Fruit fly (Drosophila melanogaster) whole organism, embryonic: ENCODE data around the gene CG14452.

Source experiments
- Abd-B ChIP-seq: fragments of 200-800 bp; sonication (Bioruptor generic); optimal IDR thresholded peaks from 2 replicates; lab custom pipeline; 2018; ENCODE audit warnings: missing biosample characterization, mild to moderate bottlenecking, missing genetic modification characterization, moderate library complexity
- Aef1 ChIP-seq: fragments of 200-800 bp; sonication (Bioruptor generic); IDR thresholded peaks from 3 replicates; pipeline ENCODE4 v1.3.6; 2022; ENCODE audit warnings: missing biosample characterization, missing genetic modification characterization
- Atf6 ChIP-seq: fragments of 200-800 bp; sonication (Bioruptor generic); IDR thresholded peaks from 2 replicates; pipeline ENCODE4 v1.3.6; 2022; ENCODE audit warnings: missing biosample characterization, missing genetic modification characterization
- C15 ChIP-seq: fragments of 200-800 bp; sonication (Bioruptor generic); IDR thresholded peaks from 3 replicates; pipeline ENCODE4 v1.3.6; 2022; ENCODE audit warnings: missing biosample characterization, missing genetic modification characterization
- CG10274 ChIP-seq: fragments of 200-800 bp; sonication (Bioruptor generic); optimal IDR thresholded peaks from 3 replicates; lab custom pipeline; 2017; ENCODE audit warnings: missing biosample characterization, mild to moderate bottlenecking, missing genetic modification characterization
- CG10654 ChIP-seq: fragments of 200-800 bp; sonication (Bioruptor generic); optimal IDR thresholded peaks from 2 replicates; lab custom pipeline; 2016; ENCODE audit warnings: missing biosample characterization, missing genetic modification characterization
- CG15514 ChIP-seq: fragments of 200-800 bp; sonication (Bioruptor generic); optimal IDR thresholded peaks from 3 replicates; lab custom pipeline; 2017; ENCODE audit warnings: missing biosample characterization, missing genetic modification characterization, mild to moderate bottlenecking, moderate library complexity, missing genetic modification reagents
- CG16813 ChIP-seq: fragments of 200-800 bp; sonication (Bioruptor generic); IDR thresholded peaks from 3 replicates; pipeline ENCODE4 v1.3.6; 2022; ENCODE audit warnings: missing biosample characterization, missing genetic modification characterization; ENCODE audit not compliant: partially characterized antibody
- CG2120 ChIP-seq: fragments of 200-800 bp; sonication (Bioruptor generic); optimal IDR thresholded peaks from 3 replicates; lab custom pipeline; 2016; ENCODE audit warnings: missing biosample characterization, missing genetic modification characterization
- CG3065 ChIP-seq: fragments of 200-800 bp; sonication (Bioruptor generic); optimal IDR thresholded peaks from 2 replicates; lab custom pipeline; 2016; ENCODE audit warnings: missing biosample characterization, missing genetic modification characterization
- CG4404 ChIP-seq: fragments of 200-800 bp; sonication (Bioruptor generic); IDR thresholded peaks from 2 replicates; pipeline ENCODE4 v1.3.6; 2022; ENCODE audit warnings: missing biosample characterization, missing genetic modification characterization
- CG8089 ChIP-seq: fragments of 200-800 bp; sonication (Bioruptor generic); optimal IDR thresholded peaks from 3 replicates; lab custom pipeline; 2016; ENCODE audit warnings: missing biosample characterization, missing genetic modification characterization
- CG9437 ChIP-seq: fragments of 200-800 bp; sonication (Bioruptor generic); optimal IDR thresholded peaks from 2 replicates; lab custom pipeline; 2018; ENCODE audit warnings: missing biosample characterization, mild to moderate bottlenecking, missing genetic modification characterization
- CG9932 ChIP-seq: fragments of 200-800 bp; sonication (Bioruptor generic); IDR thresholded peaks from 2 replicates; pipeline ENCODE4 v1.3.6; 2022; ENCODE audit warnings: missing biosample characterization, missing genetic modification characterization
- CkIIα-i1 ChIP-seq: fragments of 200-800 bp; sonication (Bioruptor generic); IDR thresholded peaks from 2 replicates; pipeline ENCODE4 v1.3.6; 2022; ENCODE audit warnings: missing biosample characterization, missing genetic modification characterization
- CoRest ChIP-seq: fragments of 200-800 bp; sonication (Bioruptor generic); optimal IDR thresholded peaks from 3 replicates; lab custom pipeline; 2018; ENCODE audit warnings: missing biosample characterization, mild to moderate bottlenecking, missing genetic modification characterization, moderate library complexity
- E2f2 ChIP-seq: fragments of 200-800 bp; sonication (Bioruptor generic); IDR thresholded peaks from 2 replicates; pipeline ENCODE4 v1.3.6; 2022; ENCODE audit warnings: missing biosample characterization, missing genetic modification characterization
- Eip74EF ChIP-seq, 2 experiments: fragments of 200-800 bp in 1 of 2; fragments of >200 bp in 1 of 2; sonication (Bioruptor generic) in 1 of 2; optimal IDR thresholded peaks; 2 replicates each; lab custom pipeline; 2017 to 2019; ENCODE audit warnings: missing biosample characterization in 2 of 2, missing genetic modification characterization in 2 of 2, mild to moderate bottlenecking in 1 of 2, moderate library complexity in 1 of 2
- Fer3 ChIP-seq: fragments of 200-800 bp; sonication (Bioruptor generic); optimal IDR thresholded peaks from 2 replicates; lab custom pipeline; 2018; ENCODE audit warnings: missing biosample characterization, mild to moderate bottlenecking, missing genetic modification characterization, moderate library complexity
- Gug ChIP-seq: fragments of 200-800 bp; sonication (Bioruptor generic); IDR thresholded peaks from 4 replicates; pipeline ENCODE4 v1.3.6; 2022; ENCODE audit warnings: missing biosample characterization, missing genetic modification characterization
- HLH54F ChIP-seq: fragments of 200-800 bp; sonication (Bioruptor generic); optimal IDR thresholded peaks from 3 replicates; lab custom pipeline; 2016; ENCODE audit warnings: missing biosample characterization, missing genetic modification characterization
- Hmx ChIP-seq: fragments of 200-800 bp; sonication (Bioruptor generic); optimal IDR thresholded peaks from 2 replicates; lab custom pipeline; 2016; ENCODE audit warnings: missing biosample characterization, missing genetic modification characterization
- MBD-R2 ChIP-seq: fragments of 200-800 bp; sonication (Bioruptor generic); IDR thresholded peaks from 2 replicates; pipeline ENCODE4 v1.3.6; 2022; ENCODE audit warnings: missing biosample characterization, missing genetic modification characterization
- MTF-1 ChIP-seq: fragments of 200-800 bp; sonication (Bioruptor generic); optimal IDR thresholded peaks from 2 replicates; lab custom pipeline; 2018; ENCODE audit warnings: missing biosample characterization, mild to moderate bottlenecking, missing genetic modification characterization, borderline replicate concordance
- Side ChIP-seq: fragments of 200-800 bp; sonication (Bioruptor generic); optimal IDR thresholded peaks from 2 replicates; lab custom pipeline; 2016; ENCODE audit warnings: missing biosample characterization, missing genetic modification characterization
- Spps ChIP-seq: fragments of 200-800 bp; sonication (Bioruptor generic); optimal IDR thresholded peaks from 2 replicates; lab custom pipeline; 2018; ENCODE audit warnings: missing biosample characterization, mild to moderate bottlenecking, missing genetic modification characterization
- TFAM ChIP-seq: fragments of 200-800 bp; sonication (Bioruptor generic); optimal IDR thresholded peaks from 2 replicates; lab custom pipeline; 2017; ENCODE audit warnings: missing biosample characterization, missing genetic modification characterization, inconsistent platforms
- caup ChIP-seq: fragments of 200-800 bp; sonication (Bioruptor generic); optimal IDR thresholded peaks from 3 replicates; lab custom pipeline; 2017; ENCODE audit warnings: missing biosample characterization, mild to moderate bottlenecking, missing genetic modification characterization, moderate library complexity; ENCODE audit not compliant: severe bottlenecking
- cg ChIP-seq: fragments of 200-800 bp; sonication (Bioruptor generic); optimal IDR thresholded peaks from 3 replicates; lab custom pipeline; 2019; ENCODE audit warnings: missing biosample characterization, mild to moderate bottlenecking, missing genetic modification characterization, moderate library complexity
- da ChIP-seq: fragments of 200-800 bp; sonication (Bioruptor generic); optimal IDR thresholded peaks from 2 replicates; lab custom pipeline; 2016; ENCODE audit warnings: missing biosample characterization, missing genetic modification characterization
- dpn ChIP-seq, 2 experiments: fragments of 200-800 bp; sonication (Bioruptor generic); optimal IDR thresholded peaks; 3 replicates each; lab custom pipeline; 2016; ENCODE audit warnings: missing biosample characterization in 2 of 2, missing genetic modification characterization in 2 of 2
- ems ChIP-seq: fragments of 200-800 bp; sonication (Bioruptor generic); optimal IDR thresholded peaks from 3 replicates; lab custom pipeline; 2016; ENCODE audit warnings: missing biosample characterization, missing genetic modification characterization
- fd64A ChIP-seq: fragments of 200-800 bp; sonication (Bioruptor generic); optimal IDR thresholded peaks from 3 replicates; lab custom pipeline; 2018; ENCODE audit warnings: missing biosample characterization, mild to moderate bottlenecking, missing genetic modification characterization
- gsb ChIP-seq: fragments of 200-800 bp; sonication (Bioruptor generic); IDR thresholded peaks from 2 replicates; pipeline ENCODE4 v1.3.6; 2022; ENCODE audit warnings: missing biosample characterization, missing genetic modification characterization
- hkb ChIP-seq, 2 experiments: fragments of 200-800 bp in 1 of 2; fragments of >200 bp in 1 of 2; sonication (Bioruptor generic) in 1 of 2; IDR thresholded peaks in 1 of 2; optimal IDR thresholded peaks in 1 of 2; 2 replicates each; pipeline versions ENCODE4 v1.3.6 to Lab custom; 2017 to 2022; ENCODE audit warnings: missing biosample characterization in 1 of 2, missing genetic modification characterization in 1 of 2
- jumu ChIP-seq: fragments of 200-800 bp; sonication (Bioruptor generic); optimal IDR thresholded peaks from 3 replicates; lab custom pipeline; 2016; ENCODE audit warnings: missing biosample characterization, missing genetic modification characterization
- mirr ChIP-seq: fragments of 200-800 bp; sonication (Bioruptor generic); optimal IDR thresholded peaks from 3 replicates; lab custom pipeline; 2018; ENCODE audit warnings: missing biosample characterization, mild to moderate bottlenecking, missing genetic modification characterization
- odd ChIP-seq: fragments of 200-800 bp; sonication (Bioruptor generic); optimal IDR thresholded peaks from 2 replicates; lab custom pipeline; 2017; ENCODE audit warnings: missing biosample characterization, mild to moderate bottlenecking, missing genetic modification characterization
- p53 ChIP-seq: fragments of 200-800 bp; sonication (Bioruptor generic); optimal IDR thresholded peaks from 2 replicates; lab custom pipeline; 2016; ENCODE audit warnings: missing biosample characterization, missing genetic modification characterization
- pan ChIP-seq, 4 experiments: fragments of >200 bp in 3 of 4; fragments of 200-800 bp in 1 of 4; sonication (Bioruptor generic) in 1 of 4; optimal IDR thresholded peaks in 3 of 4; IDR thresholded peaks in 1 of 4; 2 replicates each; pipeline versions ENCODE4 v1.3.6 to Lab custom; 2017 to 2022; ENCODE audit warnings: missing biosample characterization in 2 of 4, missing genetic modification characterization in 2 of 4, mixed read lengths in 1 of 4
- peb ChIP-seq: fragments of 200-800 bp; sonication (Bioruptor generic); IDR thresholded peaks from 2 replicates; pipeline ENCODE4 v1.3.6; 2022; ENCODE audit warnings: missing biosample characterization, missing genetic modification characterization
- pros ChIP-seq: fragments of 200-800 bp; sonication (Bioruptor generic); optimal IDR thresholded peaks from 3 replicates; lab custom pipeline; 2019; ENCODE audit warnings: missing biosample characterization, mild to moderate bottlenecking, missing genetic modification characterization, moderate library complexity
- repo ChIP-seq: fragments of 200-800 bp; sonication (Bioruptor generic); optimal IDR thresholded peaks from 2 replicates; lab custom pipeline; 2016; ENCODE audit warnings: missing biosample characterization, missing genetic modification characterization
- run ChIP-seq: fragments of 200-800 bp; sonication (Bioruptor generic); optimal IDR thresholded peaks from 3 replicates; lab custom pipeline; 2018; ENCODE audit warnings: missing biosample characterization, mild to moderate bottlenecking, missing genetic modification characterization
- sc ChIP-seq, 3 experiments: fragments of >200 bp in 2 of 3; fragments of 200-800 bp in 1 of 3; sonication (Bioruptor generic) in 1 of 3; optimal IDR thresholded peaks; 2 replicates in 2 of 3; 3 replicates in 1 of 3; lab custom pipeline; 2017; ENCODE audit warnings: mild to moderate bottlenecking in 1 of 3, missing biosample characterization in 1 of 3, missing genetic modification characterization in 1 of 3, missing genetic modification reagents in 1 of 3
- sens ChIP-seq: fragments of 200-800 bp; sonication (Bioruptor generic); peaks from one replicate; lab custom pipeline; 2016; ENCODE audit warnings: missing biosample characterization, missing genetic modification characterization
- tgo ChIP-seq: fragments of 200-800 bp; sonication (Bioruptor generic); IDR thresholded peaks from 3 replicates; pipeline ENCODE4 v1.3.6; 2022; ENCODE audit warnings: missing biosample characterization, missing genetic modification characterization
- unpg ChIP-seq: fragments of 200-800 bp; sonication (Bioruptor generic); optimal IDR thresholded peaks from 3 replicates; lab custom pipeline; 2018; ENCODE audit warnings: missing biosample characterization, mild to moderate bottlenecking, missing genetic modification characterization, moderate library complexity
- usp ChIP-seq: fragments of >200 bp; optimal IDR thresholded peaks from 2 replicates; lab custom pipeline; 2017; ENCODE audit warnings: missing biosample characterization, missing genetic modification characterization

CG14452 gene

dm6 chr3L:22727739-22728335 lies 32.1 kb downstream of the CG14452 start, which contains the start of the genes CG14450 and CG11367 (continued):
- no peak for TF ChIP-seq Aef1 (GFP tag; lab: Robert Waterston, UW)
- TF ChIP-seq CG3065: no peak
- TF ChIP-seq CkIIα-i1 (GFP tag; lab: Robert Waterston, UW): no peak
- TF ChIP-seq dpn (GFP tag; optimal IDR thresholded peaks at IDR 0.05; lab: Kevin White, UChicago): no peak
- no peak for TF ChIP-seq fd64A (GFP tag; lab: Kevin White, UChicago)
- peak; percentile 84 for TF ChIP-seq CG15514 (GFP tag; lab: Kevin White, UChicago)
- TF ChIP-seq CG10654 (GFP tag; lab: Kevin White, UChicago): no peak
- TF ChIP-seq p53 (GFP tag; lab: Kevin White, UChicago): no peak
- TF ChIP-seq Abd-B: no peak
- peak; percentile 26 for TF ChIP-seq caup (GFP tag; lab: Kevin White, UChicago)
- no peak for TF ChIP-seq cg (GFP tag; lab: Kevin White, UChicago)
- peak; percentile 49 for TF ChIP-seq CoRest
- peak; percentile 31 for TF ChIP-seq MTF-1
- no peak for TF ChIP-seq Eip74EF (GFP tag; optimal IDR thresholded peaks at IDR 0.05; lab: Kevin White, UChicago)
- no peak for TF ChIP-seq Fer3 (tag; lab: Kevin White, UChicago)
- no peak for TF ChIP-seq E2f2
- TF ChIP-seq gsb (GFP tag; lab: Robert Waterston, UW): no peak
- no peak for TF ChIP-seq usp (GFP tag; lab: Kevin White, UChicago)
- no peak for TF ChIP-seq Side (GFP tag; lab: Kevin White, UChicago)
- TF ChIP-seq MBD-R2 (GFP tag; lab: Robert Waterston, UW): 0 out of 2 replicates have a peak, but pooled peaks have one; percentile 36
- no peak for TF ChIP-seq odd
- peak; percentile 65; the same call in 2 of the 3 replicates for TF ChIP-seq CG16813 (GFP tag; lab: Robert Waterston, UW)
- no peak for TF ChIP-seq CG4404 (GFP tag; lab: Robert Waterston, UW)
- TF ChIP-seq run (tag; lab: Kevin White, UChicago): no peak
- no peak for TF ChIP-seq Atf6 (GFP tag; lab: Robert Waterston, UW)
- TF ChIP-seq sens: peak; percentile 70
- no peak for TF ChIP-seq peb (GFP tag; lab: Robert Waterston, UW)
- TF ChIP-seq jumu (GFP tag; lab: Kevin White, UChicago): no peak
- TF ChIP-seq Gug: no peak
- TF ChIP-seq Spps: no peak
- TF ChIP-seq da (GFP tag; lab: Kevin White, UChicago): no peak
- TF ChIP-seq CG9932: peak; percentile 40; the same call in 1 of the 2 replicates
- no peak for TF ChIP-seq tgo (GFP tag; lab: Robert Waterston, UW)
- TF ChIP-seq CG8089 (GFP tag; lab: Kevin White, UChicago): no peak
- peak; percentile 10 for TF ChIP-seq CG2120 (GFP tag; lab: Kevin White, UChicago)
- no peak for TF ChIP-seq ems (GFP tag; lab: Kevin White, UChicago)
- no peak for TF ChIP-seq mirr (GFP tag; lab: Kevin White, UChicago)
- TF ChIP-seq HLH54F (GFP tag; lab: Kevin White, UChicago): no peak
- TF ChIP-seq sc (optimal IDR thresholded peaks at IDR 0.05; lab: Kevin White, UChicago): no peak
- no peak for TF ChIP-seq sc (GFP tag; optimal IDR thresholded peaks at IDR 0.05; lab: Kevin White, UChicago)
- no peak for TF ChIP-seq unpg
- TF ChIP-seq repo: no peak
- TF ChIP-seq pros (GFP tag; lab: Kevin White, UChicago): no peak
- no peak for TF ChIP-seq hkb (optimal IDR thresholded peaks at IDR 0.05; lab: Kevin White, UChicago)
- no peak for TF ChIP-seq hkb (GFP tag; IDR thresholded peaks at IDR 0.05; lab: Robert Waterston, UW)
- no peak for TF ChIP-seq C15 (GFP tag; lab: Robert Waterston, UW)
- no peak for TF ChIP-seq CG10274 (GFP tag; lab: Kevin White, UChicago)
- TF ChIP-seq TFAM (GFP tag; lab: Kevin White, UChicago): no peak
- peak; percentile 22 for TF ChIP-seq CG9437 (GFP tag; lab: Kevin White, UChicago)
- no peak for TF ChIP-seq Hmx (GFP tag; lab: Kevin White, UChicago)
- no peak for TF ChIP-seq pan (optimal IDR thresholded peaks at IDR 0.05; lab: Kevin White, UChicago)
- TF ChIP-seq pan (GFP tag; optimal IDR thresholded peaks at IDR 0.05 in 1 of 2, IDR thresholded peaks at IDR 0.05 in 1 of 2): no peak
